Fruit fly (Drosophila melanogaster) whole organism, prepupa: ENCODE results near the gene vers.

Experiments
- Blimp-1 ChIP-seq: fragments of 200-800 bp; sonication (Bioruptor generic); optimal IDR thresholded peaks from 3 replicates; lab custom pipeline; 2017; ENCODE audit warnings: missing biosample characterization, missing genetic modification characterization, mild to moderate bottlenecking, moderate library complexity, missing genetic modification reagents
- CG10631 ChIP-seq: fragments of 200-800 bp; sonication (Bioruptor generic); optimal IDR thresholded peaks from 2 replicates; lab custom pipeline; 2016; ENCODE audit warnings: missing biosample characterization, missing genetic modification characterization
- CG11902 ChIP-seq: fragments of 200-800 bp; sonication (Bioruptor generic); optimal IDR thresholded peaks from 3 replicates; lab custom pipeline; 2016; ENCODE audit warnings: missing biosample characterization, missing genetic modification characterization
- CG1621 ChIP-seq: fragments of 200-800 bp; sonication (Bioruptor generic); optimal IDR thresholded peaks from 3 replicates; lab custom pipeline; 2018; ENCODE audit warnings: missing biosample characterization, mild to moderate bottlenecking, missing genetic modification characterization
- CG16779 ChIP-seq: fragments of 200-800 bp; sonication (Bioruptor generic); optimal IDR thresholded peaks from 3 replicates; lab custom pipeline; 2017; ENCODE audit warnings: missing biosample characterization, mild to moderate bottlenecking, missing genetic modification characterization
- CG31627 ChIP-seq: fragments of 200-800 bp; sonication (Bioruptor generic); optimal IDR thresholded peaks from 3 replicates; lab custom pipeline; 2016; ENCODE audit warnings: missing biosample characterization, missing genetic modification characterization
- CG32006 ChIP-seq: fragments of 200-800 bp; sonication (Bioruptor generic); optimal IDR thresholded peaks from 3 replicates; lab custom pipeline; 2017; ENCODE audit warnings: missing biosample characterization, mild to moderate bottlenecking, missing genetic modification characterization
- CG34406 ChIP-seq: fragments of 200-800 bp; sonication (Bioruptor generic); optimal IDR thresholded peaks from 3 replicates; lab custom pipeline; 2016; ENCODE audit warnings: missing biosample characterization, missing genetic modification characterization
- CG3919 ChIP-seq: fragments of 200-800 bp; sonication (Bioruptor generic); optimal IDR thresholded peaks from 3 replicates; lab custom pipeline; 2016; ENCODE audit warnings: missing biosample characterization, missing genetic modification characterization
- CG4318 ChIP-seq: fragments of 200-800 bp; sonication (Bioruptor generic); optimal IDR thresholded peaks from 3 replicates; lab custom pipeline; 2017; ENCODE audit warnings: missing biosample characterization, mild to moderate bottlenecking, missing genetic modification characterization
- CG6276 ChIP-seq: fragments of 200-800 bp; sonication (Bioruptor generic); optimal IDR thresholded peaks from 2 replicates; lab custom pipeline; 2017; ENCODE audit warnings: missing biosample characterization, mild to moderate bottlenecking, missing genetic modification characterization
- CG6808 ChIP-seq: fragments of 200-800 bp; sonication (Bioruptor generic); optimal IDR thresholded peaks from 3 replicates; lab custom pipeline; 2017; ENCODE audit warnings: missing biosample characterization, missing genetic modification characterization, mild to moderate bottlenecking, moderate library complexity, missing genetic modification reagents
- CG6854 ChIP-seq: fragments of 200-800 bp; sonication (Bioruptor generic); optimal IDR thresholded peaks from 2 replicates; lab custom pipeline; 2017; ENCODE audit warnings: missing biosample characterization, mild to moderate bottlenecking, missing genetic modification characterization
- CG7368 ChIP-seq: fragments of 200-800 bp; sonication (Bioruptor generic); optimal IDR thresholded peaks from 3 replicates; lab custom pipeline; 2016; ENCODE audit warnings: missing biosample characterization, missing genetic modification characterization
- CG8319 ChIP-seq: fragments of 200-800 bp; sonication (Bioruptor generic); optimal IDR thresholded peaks from 3 replicates; lab custom pipeline; 2016; ENCODE audit warnings: missing biosample characterization, missing genetic modification characterization
- CG8632 ChIP-seq: fragments of 200-800 bp; sonication (Bioruptor generic); optimal IDR thresholded peaks from 3 replicates; lab custom pipeline; 2016; ENCODE audit warnings: missing biosample characterization, missing genetic modification characterization
- Eip75B ChIP-seq: fragments of 200-800 bp; sonication (Bioruptor generic); optimal IDR thresholded peaks from 3 replicates; lab custom pipeline; 2016; ENCODE audit warnings: missing biosample characterization, missing genetic modification characterization
- Eip78C ChIP-seq: fragments of 200-800 bp; sonication (Bioruptor generic); peaks from one replicate; lab custom pipeline; 2016; ENCODE audit warnings: missing biosample characterization, missing genetic modification characterization
- Eip93F ChIP-seq: fragments of 200-800 bp; sonication (Bioruptor generic); optimal IDR thresholded peaks from 2 replicates; lab custom pipeline; 2016; ENCODE audit warnings: missing biosample characterization, mild to moderate bottlenecking, missing genetic modification characterization
- Ets21C ChIP-seq: fragments of 200-800 bp; sonication (Bioruptor generic); optimal IDR thresholded peaks from 3 replicates; lab custom pipeline; 2016; ENCODE audit warnings: missing biosample characterization, missing genetic modification characterization
- Ets96B ChIP-seq: fragments of 200-800 bp; optimal IDR thresholded peaks from 2 replicates; lab custom pipeline; 2019; ENCODE audit warnings: missing biosample characterization, mild to moderate bottlenecking, missing genetic modification characterization, moderate library complexity
- Gug ChIP-seq: fragments of 200-800 bp; sonication (Bioruptor generic); IDR thresholded peaks from 2 replicates; pipeline ENCODE4 v1.3.6; 2022; ENCODE audit warnings: missing biosample characterization, missing genetic modification characterization
- Hr38 ChIP-seq: sonication (Bioruptor generic); optimal IDR thresholded peaks from 2 replicates; lab custom pipeline; 2016; ENCODE audit warnings: missing biosample characterization, missing genetic modification characterization
- Hr39 ChIP-seq: fragments of 200-800 bp; sonication (Bioruptor generic); optimal IDR thresholded peaks from 2 replicates; lab custom pipeline; 2016; ENCODE audit warnings: missing biosample characterization, missing genetic modification characterization
- Hr4 ChIP-seq: fragments of 200-800 bp; sonication (Bioruptor generic); optimal IDR thresholded peaks from 3 replicates; lab custom pipeline; 2016; ENCODE audit warnings: missing biosample characterization, missing genetic modification characterization
- Lpt ChIP-seq: fragments of 200-800 bp; sonication (Bioruptor generic); optimal IDR thresholded peaks from 3 replicates; lab custom pipeline; 2016; ENCODE audit warnings: missing biosample characterization, missing genetic modification characterization
- Met ChIP-seq: fragments of 200-800 bp; sonication (Bioruptor generic); optimal IDR thresholded peaks from 3 replicates; lab custom pipeline; 2016; ENCODE audit warnings: missing biosample characterization, missing genetic modification characterization
- OdsH ChIP-seq: fragments of 200-800 bp; sonication (Bioruptor generic); optimal IDR thresholded peaks from 3 replicates; lab custom pipeline; 2016; ENCODE audit warnings: missing biosample characterization, missing genetic modification characterization
- Smox ChIP-seq: fragments of 200-800 bp; sonication (Bioruptor generic); optimal IDR thresholded peaks from 3 replicates; lab custom pipeline; 2016; ENCODE audit warnings: missing biosample characterization, missing genetic modification characterization
- Sox102F ChIP-seq: fragments of 200-800 bp; sonication (Bioruptor generic); optimal IDR thresholded peaks from 2 replicates; lab custom pipeline; 2016; ENCODE audit warnings: missing biosample characterization, mild to moderate bottlenecking, missing genetic modification characterization
- Sox14 ChIP-seq: fragments of 200-800 bp; sonication (Bioruptor generic); optimal IDR thresholded peaks from 3 replicates; lab custom pipeline; 2016; ENCODE audit warnings: missing biosample characterization, missing genetic modification characterization
- Sox15 ChIP-seq: fragments of 200-800 bp; sonication (Bioruptor generic); optimal IDR thresholded peaks from 3 replicates; lab custom pipeline; 2016; ENCODE audit warnings: missing biosample characterization, missing genetic modification characterization
- achi ChIP-seq: fragments of 200-800 bp; sonication (Bioruptor generic); optimal IDR thresholded peaks from 3 replicates; lab custom pipeline; 2016; ENCODE audit warnings: missing biosample characterization, missing genetic modification characterization
- acj6 ChIP-seq: fragments of 200-800 bp; sonication (Bioruptor generic); optimal IDR thresholded peaks from 3 replicates; lab custom pipeline; 2016; ENCODE audit warnings: missing biosample characterization, missing genetic modification characterization
- dac ChIP-seq: fragments of 200-800 bp; sonication (Bioruptor generic); optimal IDR thresholded peaks from 2 replicates; lab custom pipeline; 2017; ENCODE audit warnings: missing biosample characterization, mild to moderate bottlenecking, missing genetic modification characterization
- eg ChIP-seq: fragments of 200-800 bp; sonication (Bioruptor generic); IDR thresholded peaks from 3 replicates; pipeline ENCODE4 v1.3.6; 2022; ENCODE audit warnings: missing biosample characterization, missing genetic modification characterization
- esn ChIP-seq: fragments of 200-800 bp; sonication (Bioruptor generic); optimal IDR thresholded peaks from 2 replicates; lab custom pipeline; 2016; ENCODE audit warnings: missing biosample characterization, mild to moderate bottlenecking, missing genetic modification characterization, moderate library complexity
- fd59A ChIP-seq: fragments of 200-800 bp; sonication (Bioruptor generic); optimal IDR thresholded peaks from 2 replicates; lab custom pipeline; 2017; ENCODE audit warnings: missing biosample characterization, mild to moderate bottlenecking, missing genetic modification characterization, missing genetic modification reagents
- fd85E ChIP-seq: fragments of 200-800 bp; sonication (Bioruptor generic); optimal IDR thresholded peaks from 3 replicates; lab custom pipeline; 2016; ENCODE audit warnings: missing biosample characterization, missing genetic modification characterization
- fkh ChIP-seq: fragments of 200-800 bp; sonication (Bioruptor generic); optimal IDR thresholded peaks from 3 replicates; lab custom pipeline; 2017; ENCODE audit warnings: missing biosample characterization, mild to moderate bottlenecking, missing genetic modification characterization, moderate library complexity
- lz ChIP-seq: fragments of 200-800 bp; sonication (Bioruptor generic); optimal IDR thresholded peaks from 3 replicates; lab custom pipeline; 2016; ENCODE audit warnings: missing biosample characterization, missing genetic modification characterization
- net ChIP-seq: fragments of 200-800 bp; sonication (Bioruptor generic); optimal IDR thresholded peaks from 3 replicates; lab custom pipeline; 2016; ENCODE audit warnings: missing biosample characterization, missing genetic modification characterization
- pdm3 ChIP-seq: fragments of 200-800 bp; sonication (Bioruptor generic); optimal IDR thresholded peaks from 3 replicates; lab custom pipeline; 2016; ENCODE audit warnings: missing biosample characterization, missing genetic modification characterization
- salr ChIP-seq, 2 experiments: fragments of 200-800 bp; sonication (Bioruptor generic); optimal IDR thresholded peaks; 3 replicates each; lab custom pipeline; 2016 to 2018; ENCODE audit warnings: missing biosample characterization in 2 of 2, missing genetic modification characterization in 2 of 2, mild to moderate bottlenecking in 1 of 2
- spab ChIP-seq: fragments of 200-800 bp; sonication (Bioruptor generic); optimal IDR thresholded peaks from 2 replicates; lab custom pipeline; 2017; ENCODE audit warnings: missing biosample characterization, mild to moderate bottlenecking, missing genetic modification characterization, missing genetic modification reagents
- ss ChIP-seq, 2 experiments: fragments of 200-800 bp; sonication (Bioruptor generic); optimal IDR thresholded peaks; 2 replicates in 1 of 2; 3 replicates in 1 of 2; lab custom pipeline; 2017 to 2018; ENCODE audit warnings: mild to moderate bottlenecking in 2 of 2, missing biosample characterization in 2 of 2, missing genetic modification characterization in 2 of 2, moderate library complexity in 1 of 2
- svp ChIP-seq: fragments of 200-800 bp; sonication (Bioruptor generic); peaks from one replicate; lab custom pipeline; 2016; ENCODE audit warnings: missing biosample characterization, missing genetic modification characterization
- topi ChIP-seq: fragments of 200-800 bp; sonication (Bioruptor generic); optimal IDR thresholded peaks from 3 replicates; lab custom pipeline; 2016; ENCODE audit warnings: missing biosample characterization, missing genetic modification characterization
- vri ChIP-seq: fragments of 200-800 bp; sonication (Bioruptor generic); optimal IDR thresholded peaks from 3 replicates; lab custom pipeline; 2016; ENCODE audit warnings: missing biosample characterization, mild to moderate bottlenecking, missing genetic modification characterization

The vers gene

dm6 chr3L:12131918-12132317 is 16.0 kb downstream of the vers start, which contains the start of gene DEF8 (continued):
- TF ChIP-seq vri (GFP tag; lab: Kevin White, UChicago) (no peak), CG31627 (GFP tag; lab: Kevin White, UChicago) (peak; percentile 55), Gug (GFP tag; lab: Robert Waterston, UW) (peak; percentile 82), fkh (no peak), CG6276 (GFP tag; lab: Kevin White, UChicago) (peak; percentile 69), fd85E (GFP tag; lab: Kevin White, UChicago) (no peak), Sox14 (GFP tag; lab: Kevin White, UChicago) (peak; percentile 94), CG11902 (GFP tag; lab: Kevin White, UChicago) (peak; percentile 49), fd59A (GFP tag; lab: Kevin White, UChicago) (peak; percentile 53), CG6808 (peak; percentile 62), lz (GFP tag; lab: Kevin White, UChicago) (peak; percentile 65)
- TF ChIP-seq, all 60 proteins: peak for 49

dm6 chr3L:12136630-12137029 is 20.7 kb downstream of the vers start, which contains the start of the genes CG5645 and Atg12:
CG5645 (minus strand) TSS chr3L:12136706.
Atg12 (plus strand) TSS chr3L:12136967.
- no peak for TF ChIP-seq Sox102F (GFP tag; lab: Kevin White, UChicago)
- TF ChIP-seq achi (GFP tag; lab: Kevin White, UChicago), result peak; percentile 54
- peak; percentile 80 for TF ChIP-seq esn (GFP tag; lab: Kevin White, UChicago)
- peak; percentile 54 for TF ChIP-seq eg (GFP tag; lab: Robert Waterston, UW)
- TF ChIP-seq CG6276 (GFP tag; lab: Kevin White, UChicago), result no peak
- peak; percentile 71 for TF ChIP-seq CG10631 (GFP tag; lab: Kevin White, UChicago)
- TF ChIP-seq Blimp-1, result no peak
- peak in 1 of 2 experiments; percentile 24 for TF ChIP-seq salr (GFP tag; optimal IDR thresholded peaks at IDR 0.05; lab: Kevin White, UChicago)
- peak; percentile 44 for TF ChIP-seq CG8632 (GFP tag; lab: Kevin White, UChicago)
- TF ChIP-seq CG7368 (GFP tag; lab: Kevin White, UChicago), result peak; percentile 42
- peak; percentile 12 for TF ChIP-seq Lpt (GFP tag; lab: Kevin White, UChicago)
- peak; percentile 38 for TF ChIP-seq fd85E (GFP tag; lab: Kevin White, UChicago)
- peak; percentile 64 for TF ChIP-seq OdsH (GFP tag; lab: Kevin White, UChicago)
- TF ChIP-seq dac, result no peak
- TF ChIP-seq Hr4 (GFP tag; lab: Kevin White, UChicago), result peak; percentile 65
- peak; percentile 16 for TF ChIP-seq CG34406 (GFP tag; lab: Kevin White, UChicago)
- no peak for TF ChIP-seq Sox15 (GFP tag; lab: Kevin White, UChicago)
- TF ChIP-seq ss (GFP tag; optimal IDR thresholded peaks at IDR 0.05; lab: Kevin White, UChicago), result peak; percentile 12 to 66
- peak; percentile 46 for TF ChIP-seq Ets21C (GFP tag; lab: Kevin White, UChicago)
- peak; percentile 14 for TF ChIP-seq CG8319
- TF ChIP-seq Eip78C, result peak; percentile 92
- no peak for TF ChIP-seq fd59A (GFP tag; lab: Kevin White, UChicago)
- TF ChIP-seq CG4318 (GFP tag; lab: Kevin White, UChicago), result no peak
- TF ChIP-seq Met (GFP tag; lab: Kevin White, UChicago), result peak; percentile 66
- no peak for TF ChIP-seq Hr38
- TF ChIP-seq pdm3 (GFP tag; lab: Kevin White, UChicago), result peak; percentile 63
- TF ChIP-seq CG32006, result peak; percentile 11
- TF ChIP-seq Gug (GFP tag; lab: Robert Waterston, UW), result no peak
- no peak for TF ChIP-seq CG6854 (GFP tag; lab: Kevin White, UChicago)
- TF ChIP-seq svp (GFP tag; lab: Kevin White, UChicago), result peak; percentile 74
- peak; percentile 56 for TF ChIP-seq acj6
- peak; percentile 52 for TF ChIP-seq Ets96B
- peak; percentile 76 for TF ChIP-seq topi (GFP tag; lab: Kevin White, UChicago)
- TF ChIP-seq Eip75B, result peak; percentile 59
- TF ChIP-seq lz (GFP tag; lab: Kevin White, UChicago), result peak; percentile 61
- TF ChIP-seq CG3919, result peak; percentile 72
- peak; percentile 30 for TF ChIP-seq CG11902 (GFP tag; lab: Kevin White, UChicago)
- peak; percentile 48 for TF ChIP-seq CG31627 (GFP tag; lab: Kevin White, UChicago)
- no peak for TF ChIP-seq CG1621
- peak; percentile 26 for TF ChIP-seq Hr39 (GFP tag; lab: Kevin White, UChicago)
- TF ChIP-seq net, result no peak
- no peak for TF ChIP-seq Smox (GFP tag; lab: Kevin White, UChicago)
- no peak for TF ChIP-seq CG16779 (tag; lab: Kevin White, UChicago)
- no peak for TF ChIP-seq spab (GFP tag; lab: Kevin White, UChicago)
- peak; percentile 69 for TF ChIP-seq fkh
- peak; percentile 18 for TF ChIP-seq Eip93F
